Fruit fly (Drosophila melanogaster) whole organism, prepupa: Measurements from ENCODE around the gene CG18581.

ENCODE experiments used
- CG10631 ChIP-seq: fragments of 200-800 bp; sonication (Bioruptor generic); optimal IDR thresholded peaks from 2 replicates; lab custom pipeline; 2016; ENCODE audit warnings: missing biosample characterization, missing genetic modification characterization
- CG10669 ChIP-seq: fragments of 200-800 bp; sonication (Bioruptor generic); optimal IDR thresholded peaks from 3 replicates; lab custom pipeline; 2018; ENCODE audit warnings: missing biosample characterization, mild to moderate bottlenecking, missing genetic modification characterization, moderate library complexity
- CG11902 ChIP-seq: fragments of 200-800 bp; sonication (Bioruptor generic); optimal IDR thresholded peaks from 3 replicates; lab custom pipeline; 2016; ENCODE audit warnings: missing biosample characterization, missing genetic modification characterization
- CG3032 ChIP-seq: fragments of 200-800 bp; optimal IDR thresholded peaks from 2 replicates; lab custom pipeline; 2019; ENCODE audit warnings: missing biosample characterization, mild to moderate bottlenecking, missing genetic modification characterization, moderate library complexity
- CG6792 ChIP-seq: fragments of 200-800 bp; sonication (Bioruptor generic); optimal IDR thresholded peaks from 3 replicates; lab custom pipeline; 2016; ENCODE audit warnings: missing biosample characterization, missing genetic modification characterization
- CG6854 ChIP-seq: fragments of 200-800 bp; sonication (Bioruptor generic); optimal IDR thresholded peaks from 2 replicates; lab custom pipeline; 2017; ENCODE audit warnings: missing biosample characterization, mild to moderate bottlenecking, missing genetic modification characterization
- Ets96B ChIP-seq: fragments of 200-800 bp; optimal IDR thresholded peaks from 2 replicates; lab custom pipeline; 2019; ENCODE audit warnings: missing biosample characterization, mild to moderate bottlenecking, missing genetic modification characterization, moderate library complexity
- Met ChIP-seq: fragments of 200-800 bp; sonication (Bioruptor generic); optimal IDR thresholded peaks from 3 replicates; lab custom pipeline; 2016; ENCODE audit warnings: missing biosample characterization, missing genetic modification characterization
- Smox ChIP-seq: fragments of 200-800 bp; sonication (Bioruptor generic); optimal IDR thresholded peaks from 3 replicates; lab custom pipeline; 2016; ENCODE audit warnings: missing biosample characterization, missing genetic modification characterization
- Sox102F ChIP-seq: fragments of 200-800 bp; sonication (Bioruptor generic); optimal IDR thresholded peaks from 2 replicates; lab custom pipeline; 2016; ENCODE audit warnings: missing biosample characterization, mild to moderate bottlenecking, missing genetic modification characterization
- achi ChIP-seq: fragments of 200-800 bp; sonication (Bioruptor generic); optimal IDR thresholded peaks from 3 replicates; lab custom pipeline; 2016; ENCODE audit warnings: missing biosample characterization, missing genetic modification characterization
- pdm3 ChIP-seq: fragments of 200-800 bp; sonication (Bioruptor generic); optimal IDR thresholded peaks from 3 replicates; lab custom pipeline; 2016; ENCODE audit warnings: missing biosample characterization, missing genetic modification characterization
- topi ChIP-seq: fragments of 200-800 bp; sonication (Bioruptor generic); optimal IDR thresholded peaks from 3 replicates; lab custom pipeline; 2016; ENCODE audit warnings: missing biosample characterization, missing genetic modification characterization

DNA sequence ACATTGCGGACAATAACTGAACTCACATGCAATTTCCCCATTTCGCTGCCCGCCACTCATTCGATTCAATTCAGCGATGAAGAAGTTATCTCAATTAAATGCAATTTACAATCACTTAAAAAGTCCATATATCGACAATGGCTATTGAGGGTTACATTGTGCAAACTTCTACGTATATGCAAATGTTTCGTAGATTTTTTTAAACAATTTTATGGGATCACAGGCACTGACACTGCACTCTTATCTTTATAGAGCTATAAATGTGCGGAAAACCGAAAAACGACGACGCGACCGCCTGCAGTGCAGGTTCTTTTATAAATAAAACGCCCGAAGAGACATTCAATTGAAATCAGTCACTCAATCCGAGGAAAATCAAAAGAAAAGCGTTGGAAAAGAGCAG is 38.3 kb upstream of the CG18581 start:
- TF ChIP-seq CG10631 (no peak), CG11902 (GFP tag; lab: Kevin White, UChicago) (no peak), CG10669 (no peak), Met (GFP tag; lab: Kevin White, UChicago) (no peak), Sox102F (no peak), Ets96B (tag; lab: Kevin White, UChicago) (no peak), CG6854 (GFP tag; lab: Kevin White, UChicago) (no peak), CG3032 (tag; lab: Kevin White, UChicago) (no peak), pdm3 (no peak), Smox (GFP tag; lab: Kevin White, UChicago) (no peak), topi (no peak), achi (no peak), CG6792 (GFP tag; lab: Kevin White, UChicago) (no peak)
